Worm (Caenorhabditis elegans) whole organism, young adult: ENCODE measurements around the gene R04A9.9.

ENCODE experiments used
- F23B12.7 ChIP-seq: sonication (generic microtip); optimal IDR thresholded peaks from 2 replicates; lab custom pipeline; 2017; ENCODE audit warnings: missing genetic modification characterization, mild to moderate bottlenecking, missing compliant biosample characterization, antibody characterized with exemption, moderate library complexity; ENCODE audit not compliant: insufficient read depth
- F49E8.2 ChIP-seq: sonication (generic microtip); optimal IDR thresholded peaks from 3 replicates; lab custom pipeline; 2017; ENCODE audit warnings: missing genetic modification characterization, mild to moderate bottlenecking, missing compliant biosample characterization, antibody characterized with exemption, moderate library complexity; ENCODE audit not compliant: insufficient read depth
- Y56A3A.18 ChIP-seq: fragments of 200-800 bp; sonication (Bioruptor generic); IDR thresholded peaks from 2 replicates; pipeline ENCODE4 v1.3.6; 2022; ENCODE audit warnings: missing genetic modification reagents, missing genetic modification characterization, missing compliant biosample characterization
- ama-1 ChIP-seq, 3 experiments: fragments of 150-350 bp in 1 of 3; sonication (generic microtip) in 2 of 3; optimal IDR thresholded peaks; 2 replicates each; lab custom pipeline; 2014 to 2018; ENCODE audit warnings: missing biosample characterization in 2 of 3, missing genetic modification characterization in 2 of 3, missing genetic modification reagents in 2 of 3
- die-1 ChIP-seq: sonication (generic microtip); optimal IDR thresholded peaks from 2 replicates; lab custom pipeline; 2016; ENCODE audit warnings: missing genotype, mild to moderate bottlenecking, missing genetic modification characterization, missing compliant biosample characterization
- hlh-12 ChIP-seq: sonication (generic microtip); optimal IDR thresholded peaks from 2 replicates; lab custom pipeline; 2016; ENCODE audit warnings: missing genetic modification characterization, missing compliant biosample characterization
- hsf-1 ChIP-seq: fragments of 200-800 bp; sonication (Bioruptor generic); IDR thresholded peaks from 2 replicates; pipeline ENCODE4 v1.3.6; 2022; ENCODE audit warnings: missing genetic modification reagents, missing genetic modification characterization, missing compliant biosample characterization
- lag-1 ChIP-seq: fragments of 200-800 bp; sonication (Bioruptor generic); IDR thresholded peaks from 2 replicates; pipeline ENCODE4 v1.3.6; 2022; ENCODE audit warnings: missing genetic modification reagents, missing genetic modification characterization, missing compliant biosample characterization
- lir-1 ChIP-seq: fragments of 200-800 bp; sonication (Bioruptor generic); conservative IDR thresholded peaks from 2 replicates; pipeline ENCODE4 v1.3.6; 2022; ENCODE audit warnings: missing genetic modification reagents, missing genetic modification characterization, missing compliant biosample characterization
- pha-4 ChIP-seq: fragments of 150-350 bp; sonication (generic microtip); optimal IDR thresholded peaks from 2 replicates; lab custom pipeline; 2014; ENCODE audit warnings: missing biosample characterization, missing genetic modification reagents, missing genetic modification characterization
- rcor-1 ChIP-seq: fragments of 200-800 bp; sonication (Bioruptor generic); IDR thresholded peaks from 2 replicates; pipeline ENCODE4 v1.3.6; 2022; ENCODE audit warnings: missing genetic modification reagents, missing genetic modification characterization, missing compliant biosample characterization
- rpc-1 ChIP-seq, 2 experiments: fragments of 150-350 bp in 1 of 2; sonication (generic microtip) in 1 of 2; optimal IDR thresholded peaks; 2 replicates each; lab custom pipeline; 2014 to 2018; ENCODE audit warnings: missing biosample characterization in 1 of 2, missing genetic modification characterization in 1 of 2, missing genetic modification reagents in 1 of 2, missing genotype in 1 of 2
- unc-130 ChIP-seq: sonication (generic microtip); optimal IDR thresholded peaks from 2 replicates; lab custom pipeline; 2016; ENCODE audit warnings: missing genetic modification reagents, missing genetic modification characterization, missing compliant biosample characterization
- zim-3 ChIP-seq: sonication (generic microtip); optimal IDR thresholded peaks from 2 replicates; lab custom pipeline; 2017; ENCODE audit warnings: mild to moderate bottlenecking, missing genetic modification characterization, moderate library complexity, missing compliant biosample characterization

DNA sequence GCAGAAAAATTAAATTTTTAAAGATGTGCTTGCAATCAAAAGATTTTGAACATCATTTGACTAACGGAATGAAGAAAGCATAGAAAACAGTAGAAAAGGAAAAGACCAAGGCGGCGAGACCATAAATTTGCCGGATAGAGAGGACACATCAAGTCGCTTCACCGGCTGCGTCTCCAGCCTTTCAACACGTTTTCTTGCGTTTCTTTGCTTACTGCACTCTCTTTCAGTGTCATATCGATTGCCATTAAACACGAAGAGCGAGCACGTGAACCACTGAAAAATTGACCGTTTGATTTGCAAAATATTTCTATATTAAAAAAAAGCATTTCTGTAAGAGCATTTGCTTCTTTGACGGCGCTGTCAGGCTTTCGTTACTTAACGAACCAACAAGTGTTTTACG, 42.2 kb downstream of the R04A9.9 start:
- no peak for TF ChIP-seq ama-1 (optimal IDR thresholded peaks at IDR 0.05; lab: Kevin White, UChicago)
- TF ChIP-seq ama-1 (GFP tag; optimal IDR thresholded peaks at IDR 0.05; lab: Kevin White, UChicago), result no peak
- TF ChIP-seq hsf-1, result no peak
- TF ChIP-seq F23B12.7, result no peak
- TF ChIP-seq rcor-1 (GFP tag; lab: Robert Waterston, UW), result no peak
- TF ChIP-seq pha-4, result no peak
- TF ChIP-seq F49E8.2 (tag; lab: Kevin White, UChicago), result no peak
- TF ChIP-seq die-1, result no peak
- TF ChIP-seq unc-130 (GFP tag; lab: Kevin White, UChicago), result no peak
- TF ChIP-seq lag-1 (GFP tag; lab: Robert Waterston, UW), result no peak
- TF ChIP-seq hlh-12 (tag; lab: Kevin White, UChicago), result no peak
- TF ChIP-seq lir-1 (GFP tag; lab: Robert Waterston, UW), result no peak
- TF ChIP-seq Y56A3A.18 (GFP tag; lab: Robert Waterston, UW), result no peak
- no peak for TF ChIP-seq zim-3 (tag; lab: Kevin White, UChicago)
- TF ChIP-seq rpc-1 (optimal IDR thresholded peaks at IDR 0.05; lab: Kevin White, UChicago), result no peak
- TF ChIP-seq rpc-1 (tag; optimal IDR thresholded peaks at IDR 0.05; lab: Kevin White, UChicago), result no peak
